Worm (Caenorhabditis elegans): ENCODE measurements around the gene skr-13.
A peak's percentile ranks its signal among the peaks of the same experiment; 100 is the strongest.

skr-13 gene

ce11 chrIV:17118585-17118984 is 43.8 kb downstream of the skr-13 start, which contains the start of gene uaf-2 (continued):
- TF ChIP-seq Y48G9A.11 (GFP tag; IDR thresholded peaks at IDR 0.05) (no peak), duxl-1 (tag; optimal IDR thresholded peaks at IDR 0.05; ENCODE audit: poor library complexity) (no peak), F44E2.7 (GFP tag; IDR thresholded peaks at IDR 0.05) (no peak), nhr-11 (tag; optimal IDR thresholded peaks at IDR 0.05) (no peak), T20F7.1 (GFP tag; optimal IDR thresholded peaks at IDR 0.05) (no peak), R02D3.7 (tag; optimal IDR thresholded peaks at IDR 0.05) (no peak), unc-62 (GFP tag; optimal IDR thresholded peaks at IDR 0.05 in 1 of 2) (peak in 1 of 2 experiments; percentile 1), unc-62 (tag; optimal IDR thresholded peaks at IDR 0.05) (no peak), ceh-32 (tag; optimal IDR thresholded peaks at IDR 0.05; ENCODE audit: poor library complexity) (no peak), lin-1 (GFP tag; IDR thresholded peaks at IDR 0.05) (no peak), skn-1 (tag; optimal IDR thresholded peaks at IDR 0.05) (no peak), hif-1 (tag; optimal IDR thresholded peaks at IDR 0.05) (peak in 1 of 2 experiments; percentile 19), nhr-111 (GFP tag; optimal IDR thresholded peaks at IDR 0.05) (no peak), rbr-2 (tag; optimal IDR thresholded peaks at IDR 0.05) (peak; percentile 17), saeg-2 (GFP tag; IDR thresholded peaks at IDR 0.05) (no peak), ceh-44 (GFP tag; IDR thresholded peaks at IDR 0.05) (no peak), daf-12 (tag; optimal IDR thresholded peaks at IDR 0.05) (no peak), aly-2 (tag; optimal IDR thresholded peaks at IDR 0.05) (no peak), lin-15B (tag; optimal IDR thresholded peaks at IDR 0.05) (no peak), nhr-6 (tag; optimal IDR thresholded peaks at IDR 0.05) (no peak), mxl-3 (GFP tag; optimal IDR thresholded peaks at IDR 0.05) (no peak), zip-2 (tag; optimal IDR thresholded peaks at IDR 0.05) (no peak), dmd-9 (GFP tag; IDR thresholded peaks at IDR 0.05) (no peak), ceh-28 (tag; optimal IDR thresholded peaks at IDR 0.05) (no peak), set-16 (GFP tag; IDR thresholded peaks at IDR 0.05) (no peak), zip-11 (GFP tag; IDR thresholded peaks at IDR 0.05) (no peak), nhr-77 (tag; optimal IDR thresholded peaks at IDR 0.05) (no peak), ctbp-1 (GFP tag; IDR thresholded peaks at IDR 0.05) (no peak), madf-5 (GFP tag; IDR thresholded peaks at IDR 0.05) (no peak)

ce11 chrIV:17116821-17117220 is 45.6 kb downstream of the skr-13 start:
- no peak for TF ChIP-seq R02D3.7 (tag; optimal IDR thresholded peaks at IDR 0.05)
- TF ChIP-seq ZK546.5 (tag; optimal IDR thresholded peaks at IDR 0.05), result no peak
- TF ChIP-seq set-16 (GFP tag; IDR thresholded peaks at IDR 0.05), result peak; percentile 98
- TF ChIP-seq pha-4 (GFP tag; IDR thresholded peaks at IDR 0.05), result no peak
- TF ChIP-seq pha-4 (tag; optimal IDR thresholded peaks at IDR 0.05), result no peak
- 0 out of 2 replicates have a peak, but pooled peaks have one; percentile 1 for TF ChIP-seq mdt-29 (GFP tag; IDR thresholded peaks at IDR 0.05)
- TF ChIP-seq hif-1 (tag; optimal IDR thresholded peaks at IDR 0.05), result no peak
- TF ChIP-seq mes-2 (tag; optimal IDR thresholded peaks at IDR 0.05; ENCODE audit: poor library complexity, severe bottlenecking), result no peak
- TF ChIP-seq zag-1 (tag; optimal IDR thresholded peaks at IDR 0.05), result no peak

ce11 chrIV:17116345-17116744 is 46.1 kb downstream of the skr-13 start, which contains the start of gene cyn-13:
cyn-13 (minus strand) TSS chrIV:17116657.
- TF ChIP-seq pha-4 (GFP tag; IDR thresholded peaks at IDR 0.05), result no peak
- no peak for TF ChIP-seq pha-4 (tag; optimal IDR thresholded peaks at IDR 0.05)
- TF ChIP-seq lsy-2 (tag; optimal IDR thresholded peaks at IDR 0.05), result no peak
- no peak for TF ChIP-seq mep-1 (tag; optimal IDR thresholded peaks at IDR 0.05)
- TF ChIP-seq arid-1 (GFP tag; conservative IDR thresholded peaks at IDR 0.05), result no peak
- no peak for TF ChIP-seq mdl-1 (tag; optimal IDR thresholded peaks at IDR 0.05)
- TF ChIP-seq lim-7 (GFP tag; IDR thresholded peaks at IDR 0.05), result 0 out of 2 replicates have a peak, but pooled peaks have one; percentile 53
- TF ChIP-seq fkh-10 (GFP tag; optimal IDR thresholded peaks at IDR 0.05), result no peak
- no peak for TF ChIP-seq ceh-28 (tag; optimal IDR thresholded peaks at IDR 0.05)
- no peak for TF ChIP-seq gei-8 (GFP tag; optimal IDR thresholded peaks at IDR 0.05)
- no peak for TF ChIP-seq ZK337.2 (GFP tag; IDR thresholded peaks at IDR 0.05)
- no peak for TF ChIP-seq nhr-48 (tag; optimal IDR thresholded peaks at IDR 0.05)
- 0 out of 2 replicates have a peak, but pooled peaks have one; percentile 54 for TF ChIP-seq D1046.2 (GFP tag; IDR thresholded peaks at IDR 0.05)
- peak; percentile 47; the same call in 1 of the 2 replicates for TF ChIP-seq Y48G9A.11 (GFP tag; IDR thresholded peaks at IDR 0.05)
- no peak for TF ChIP-seq dve-1 (tag; optimal IDR thresholded peaks at IDR 0.05; ENCODE audit: insufficient read depth)
- TF ChIP-seq mdt-29 (GFP tag; IDR thresholded peaks at IDR 0.05), result 0 out of 2 replicates have a peak, but pooled peaks have one; percentile 12
- peak; percentile 22; the same call in 1 of the 2 replicates for TF ChIP-seq snpc-1.2 (GFP tag; IDR thresholded peaks at IDR 0.05)
- TF ChIP-seq daf-8 (GFP tag; IDR thresholded peaks at IDR 0.05), result no peak
- TF ChIP-seq ama-1 (optimal IDR thresholded peaks at IDR 0.05), result peak; percentile 73
- TF ChIP-seq ceh-82 (tag; optimal IDR thresholded peaks at IDR 0.05), result no peak
